Worm (Caenorhabditis elegans): Measurements from ENCODE around the gene lmp-2.

ce11 chrX:1085000-1085399 is 40.4 kb upstream of the lmp-2 start:
- TF ChIP-seq ama-1 (optimal IDR thresholded peaks at IDR 0.05) (no peak), ama-1 (GFP tag; optimal IDR thresholded peaks at IDR 0.05) (no peak), lin-26 (GFP tag; IDR thresholded peaks at IDR 0.05) (no peak), ztf-18 (tag; optimal IDR thresholded peaks at IDR 0.05) (no peak), ccch-3 (GFP tag; optimal IDR thresholded peaks at IDR 0.05) (no peak), dpl-1 (GFP tag; optimal IDR thresholded peaks at IDR 0.05) (no peak), nhr-179 (tag; optimal IDR thresholded peaks at IDR 0.05) (no peak), atf-7 (tag; optimal IDR thresholded peaks at IDR 0.05) (no peak), tbx-9 (tag; optimal IDR thresholded peaks at IDR 0.05; ENCODE audit: borderline replicate concordance) (no peak), mcd-1 (GFP tag; IDR thresholded peaks at IDR 0.05) (no peak), mes-4 (tag; optimal IDR thresholded peaks at IDR 0.05) (no peak), snpc-4 (GFP tag; optimal IDR thresholded peaks at IDR 0.05) (no peak), snpc-4 (tag; optimal IDR thresholded peaks at IDR 0.05) (no peak), bed-1 (GFP tag; IDR thresholded peaks at IDR 0.05) (no peak), C17E4.6 (GFP tag; IDR thresholded peaks at IDR 0.05) (no peak), F49E8.2 (tag; optimal IDR thresholded peaks at IDR 0.05; ENCODE audit: insufficient read depth) (no peak)

All from whole organism, young adult.